Fruit fly (Drosophila melanogaster): Measurements from ENCODE around the gene NijA.

The NijA gene

dm6 chr3L:10738347-10739108, 41.9 kb upstream of the NijA start (continued):
- TF ChIP-seq Neu2 (GFP tag; optimal IDR thresholded peaks at IDR 0.05; ENCODE audit: borderline replicate concordance), result no peak
- peak; percentile 24 for TF ChIP-seq CG13624 (GFP tag; optimal IDR thresholded peaks at IDR 0.05)
- peak; percentile 11 for TF ChIP-seq cato (GFP tag; optimal IDR thresholded peaks at IDR 0.05; ENCODE audit: borderline replicate concordance)
- no peak for TF ChIP-seq CG3838 (GFP tag; optimal IDR thresholded peaks at IDR 0.05)
- TF ChIP-seq CG15269 (tag; optimal IDR thresholded peaks at IDR 0.05), result peak; percentile 86
- TF ChIP-seq crol (GFP tag; IDR thresholded peaks at IDR 0.05), result peak; percentile 97
- peak; percentile 22 to 89 for TF ChIP-seq Hr51 (GFP tag; optimal IDR thresholded peaks at IDR 0.05)
- TF ChIP-seq CG33557 (GFP tag; optimal IDR thresholded peaks at IDR 0.05), result peak; percentile 60
- peak; percentile 22 for TF ChIP-seq CG10274 (GFP tag; optimal IDR thresholded peaks at IDR 0.05)
- no peak for TF ChIP-seq CG31365 (tag; optimal IDR thresholded peaks at IDR 0.05)
- peak; percentile 95 for TF ChIP-seq dmrt99B (tag; optimal IDR thresholded peaks at IDR 0.05)
- peak; percentile 7; the same call in 1 of the 2 replicates for TF ChIP-seq CG8765 (GFP tag; IDR thresholded peaks at IDR 0.05)
- TF ChIP-seq ara (GFP tag; IDR thresholded peaks at IDR 0.05), result peak; percentile 40; the same call in 1 of the 2 replicates
- TF ChIP-seq seq (GFP tag; IDR thresholded peaks at IDR 0.05), result peak; percentile 31; the same call in 1 of the 2 replicates
- peak; percentile 56 for TF ChIP-seq CG6654 (GFP tag; optimal IDR thresholded peaks at IDR 0.05)
- peak; percentile 84; the same call in 1 of the 2 replicates for TF ChIP-seq stc (GFP tag; IDR thresholded peaks at IDR 0.05)
- peak; percentile 85 for TF ChIP-seq CG6689 (GFP tag; IDR thresholded peaks at IDR 0.05)
- TF ChIP-seq Atf3 (GFP tag; optimal IDR thresholded peaks at IDR 0.05), result no peak
- no peak for TF ChIP-seq pnt (GFP tag; optimal IDR thresholded peaks at IDR 0.05)
- no peak for TF ChIP-seq CG16863 (GFP tag; optimal IDR thresholded peaks at IDR 0.05)
- 0 out of 2 replicates have a peak, but pooled peaks have one; percentile 40 for TF ChIP-seq ham (GFP tag; IDR thresholded peaks at IDR 0.05)
- peak; percentile 8 for TF ChIP-seq CG3065 (GFP tag; optimal IDR thresholded peaks at IDR 0.05)
- peak; percentile 9 to 41 for TF ChIP-seq Trl (optimal IDR thresholded peaks at IDR 0.05)
- TF ChIP-seq Trl (GFP tag; optimal IDR thresholded peaks at IDR 0.05), result no peak
- TF ChIP-seq CG15514 (GFP tag; optimal IDR thresholded peaks at IDR 0.05), result peak; percentile 46
- no peak for TF ChIP-seq Mad (GFP tag; optimal IDR thresholded peaks at IDR 0.05)
- TF ChIP-seq Usf (GFP tag; optimal IDR thresholded peaks at IDR 0.05), result peak; percentile 73
- TF ChIP-seq Tbp (GFP tag; optimal IDR thresholded peaks at IDR 0.05), result no peak
- peak; percentile 26 for TF ChIP-seq CG8281 (tag; optimal IDR thresholded peaks at IDR 0.05)
- peak; percentile 95 for TF ChIP-seq CG8924 (tag; optimal IDR thresholded peaks at IDR 0.05)
- TF ChIP-seq CG10321 (GFP tag; IDR thresholded peaks at IDR 0.05), result 0 out of 2 replicates have a peak, but pooled peaks have one; percentile 5
- TF ChIP-seq sc (optimal IDR thresholded peaks at IDR 0.05), result no peak
- TF ChIP-seq sc (GFP tag; optimal IDR thresholded peaks at IDR 0.05), result peak; percentile 53
- peak; percentile 44 for TF ChIP-seq CG4820 (GFP tag; optimal IDR thresholded peaks at IDR 0.05)
- TF ChIP-seq CG30020 (tag; optimal IDR thresholded peaks at IDR 0.05), result peak; percentile 66
- peak; percentile 40; the same call in 1 of the 2 replicates for TF ChIP-seq Ravus (GFP tag; IDR thresholded peaks at IDR 0.05)
- no peak for TF ChIP-seq CG16813 (GFP tag; IDR thresholded peaks at IDR 0.05; ENCODE audit: partially characterized antibody)
- no peak for TF ChIP-seq maf-S (GFP tag; optimal IDR thresholded peaks at IDR 0.05)
- peak; percentile 69 for TF ChIP-seq Chrac-16 (GFP tag; optimal IDR thresholded peaks at IDR 0.05)
- TF ChIP-seq CG13123 (GFP tag; optimal IDR thresholded peaks at IDR 0.05), result peak; percentile 29
- peak; percentile 69 for TF ChIP-seq twi (tag; optimal IDR thresholded peaks at IDR 0.05)
- TF ChIP-seq CG17568 (GFP tag; optimal IDR thresholded peaks at IDR 0.05), result peak; percentile 6
- 0 out of 2 replicates have a peak, but pooled peaks have one; percentile 45 for TF ChIP-seq dimm (GFP tag; IDR thresholded peaks at IDR 0.05)
- peak; percentile 65 for TF ChIP-seq esg (GFP tag; conservative IDR thresholded peaks at IDR 0.05)
- no peak for TF ChIP-seq D (optimal IDR thresholded peaks at IDR 0.05)
- TF ChIP-seq D (GFP tag; optimal IDR thresholded peaks at IDR 0.05), result peak; percentile 85
- TF ChIP-seq Awh (GFP tag; IDR thresholded peaks at IDR 0.05), result peak; percentile 27; the same call in 1 of the 2 replicates
- no peak for TF ChIP-seq Dfd (GFP tag; optimal IDR thresholded peaks at IDR 0.05)
- TF ChIP-seq CG4328 (GFP tag; optimal IDR thresholded peaks at IDR 0.05), result peak; percentile 75
- peak; percentile 7 for TF ChIP-seq CG10431 (GFP tag; optimal IDR thresholded peaks at IDR 0.05)
